Worm (Caenorhabditis elegans): ENCODE results near the gene cest-1.1.

ce11 chrV:14166630-14167029 lies at the start of gene cest-1.1:
- TF ChIP-seq ama-1 (optimal IDR thresholded peaks at IDR 0.05) (no peak), hmbx-1 (tag; optimal IDR thresholded peaks at IDR 0.05) (no peak), flt-1 (GFP tag; IDR thresholded peaks at IDR 0.05) (no peak), aly-1 (tag; optimal IDR thresholded peaks at IDR 0.05) (no peak), pes-1 (GFP tag; IDR thresholded peaks at IDR 0.05) (no peak), B0310.2 (tag; optimal IDR thresholded peaks at IDR 0.05) (no peak), ets-7 (tag; optimal IDR thresholded peaks at IDR 0.05) (no peak), ceh-36 (tag; optimal IDR thresholded peaks at IDR 0.05) (no peak), scrt-1 (GFP tag; IDR thresholded peaks at IDR 0.05) (no peak), ceh-13 (GFP tag; optimal IDR thresholded peaks at IDR 0.05) (no peak), tbx-37 (GFP tag; conservative IDR thresholded peaks at IDR 0.05) (no peak), tra-4 (tag; optimal IDR thresholded peaks at IDR 0.05) (no peak)

All from whole organism, early embryonic.